Worm (Caenorhabditis elegans) whole organism, young adult: ENCODE results near the gene srd-46.
A peak's percentile ranks its signal among the peaks of the same experiment; 100 is the strongest.

ENCODE experiments used
- F22D6.2 ChIP-seq: sonication (generic microtip); optimal IDR thresholded peaks from 2 replicates; lab custom pipeline; 2016; ENCODE audit warnings: mild to moderate bottlenecking, missing genetic modification characterization, missing compliant biosample characterization
- F33H1.4 ChIP-seq: fragments of 200-800 bp; sonication (Bioruptor generic); IDR thresholded peaks from 2 replicates; pipeline ENCODE4 v1.3.6; 2022; ENCODE audit warnings: missing genetic modification reagents, missing genetic modification characterization, missing compliant biosample characterization
- F37B4.10 ChIP-seq: fragments of 200-800 bp; sonication (Bioruptor generic); IDR thresholded peaks from 2 replicates; pipeline ENCODE4 v1.3.6; 2022; ENCODE audit warnings: missing genetic modification characterization, missing compliant biosample characterization
- T07F8.4 ChIP-seq: sonication (generic microtip); optimal IDR thresholded peaks from 2 replicates; lab custom pipeline; 2016; ENCODE audit warnings: mild to moderate bottlenecking, missing genetic modification characterization, moderate library complexity, missing compliant biosample characterization
- T26A5.8 ChIP-seq: sonication (generic microtip); optimal IDR thresholded peaks from 2 replicates; lab custom pipeline; 2016; ENCODE audit warnings: missing genetic modification characterization, missing compliant biosample characterization
- Y53F4B.3 ChIP-seq: fragments of 200-800 bp; sonication (Bioruptor generic); IDR thresholded peaks from 2 replicates; pipeline ENCODE4 v1.3.6; 2022; ENCODE audit warnings: missing genetic modification reagents, missing genetic modification characterization, missing compliant biosample characterization
- ama-1 ChIP-seq, 3 experiments: fragments of 150-350 bp in 1 of 3; sonication (generic microtip) in 2 of 3; optimal IDR thresholded peaks; 2 replicates each; lab custom pipeline; 2014 to 2018; ENCODE audit warnings: missing biosample characterization in 2 of 3, missing genetic modification characterization in 2 of 3, missing genetic modification reagents in 2 of 3
- aptf-2 ChIP-seq: fragments of 200-800 bp; sonication (Bioruptor generic); conservative IDR thresholded peaks from 2 replicates; pipeline ENCODE4 v1.3.6; 2022; ENCODE audit warnings: missing genetic modification reagents, missing genetic modification characterization, missing compliant biosample characterization
- athp-1 ChIP-seq: sonication (generic microtip); optimal IDR thresholded peaks from 2 replicates; lab custom pipeline; 2017; ENCODE audit warnings: mild to moderate bottlenecking, missing genetic modification characterization, missing compliant biosample characterization
- attf-3 ChIP-seq: fragments of 200-800 bp; sonication (Bioruptor generic); conservative IDR thresholded peaks from 2 replicates; pipeline ENCODE4 v1.3.6; 2022; ENCODE audit warnings: missing genetic modification reagents, missing genetic modification characterization, missing compliant biosample characterization
- bed-2 ChIP-seq: fragments of 200-800 bp; sonication (Bioruptor generic); IDR thresholded peaks from 2 replicates; pipeline ENCODE4 v1.3.6; 2022; ENCODE audit warnings: missing genetic modification reagents, missing genetic modification characterization, missing compliant biosample characterization
- cebp-1 ChIP-seq, 2 experiments: fragments of 200-800 bp in 1 of 2; sonication (Bioruptor generic) in 1 of 2; sonication (generic microtip) in 1 of 2; IDR thresholded peaks in 1 of 2; optimal IDR thresholded peaks in 1 of 2; 2 replicates each; pipeline versions ENCODE4 v1.3.6 to Lab custom; 2017 to 2022; ENCODE audit warnings: missing compliant biosample characterization in 2 of 2, missing genetic modification characterization in 2 of 2, mild to moderate bottlenecking in 1 of 2, missing genetic modification reagents in 1 of 2, moderate library complexity in 1 of 2
- die-1 ChIP-seq: sonication (generic microtip); optimal IDR thresholded peaks from 2 replicates; lab custom pipeline; 2016; ENCODE audit warnings: missing genotype, mild to moderate bottlenecking, missing genetic modification characterization, missing compliant biosample characterization
- dox-1 ChIP-seq: fragments of 200-800 bp; sonication (Bioruptor generic); IDR thresholded peaks from 2 replicates; pipeline ENCODE4 v1.3.6; 2022; ENCODE audit warnings: missing genetic modification reagents, missing genetic modification characterization, missing compliant biosample characterization
- dpff-1 ChIP-seq: sonication (generic microtip); optimal IDR thresholded peaks from 2 replicates; lab custom pipeline; 2017; ENCODE audit warnings: mild to moderate bottlenecking, missing genetic modification characterization, missing compliant biosample characterization
- dpl-1 ChIP-seq: fragments of 150-350 bp; optimal IDR thresholded peaks from 2 replicates; lab custom pipeline; 2014; ENCODE audit warnings: missing biosample characterization, missing genetic modification reagents, missing genetic modification characterization
- efl-1 ChIP-seq: fragments of 150-350 bp; optimal IDR thresholded peaks from 2 replicates; lab custom pipeline; 2014; ENCODE audit warnings: missing biosample characterization, missing genetic modification reagents, missing genetic modification characterization
- egl-44 ChIP-seq: fragments of 200-800 bp; sonication (Bioruptor generic); IDR thresholded peaks from 2 replicates; pipeline ENCODE4 v1.3.6; 2022; ENCODE audit warnings: missing genetic modification reagents, missing genetic modification characterization, missing compliant biosample characterization
- ekl-4 ChIP-seq: fragments of 200-800 bp; sonication (Bioruptor generic); IDR thresholded peaks from 2 replicates; pipeline ENCODE4 v1.3.6; 2022; ENCODE audit warnings: missing genetic modification reagents, missing genetic modification characterization, missing compliant biosample characterization
- hmg-20 ChIP-seq: fragments of 200-800 bp; sonication (Bioruptor generic); IDR thresholded peaks from 2 replicates; pipeline ENCODE4 v1.3.6; 2022; ENCODE audit warnings: missing genetic modification reagents, missing genetic modification characterization, missing compliant biosample characterization
- let-526 ChIP-seq: fragments of 200-800 bp; sonication (Bioruptor generic); IDR thresholded peaks from 2 replicates; pipeline ENCODE4 v1.3.6; 2022; ENCODE audit warnings: missing genetic modification reagents, missing genetic modification characterization, missing compliant biosample characterization
- lin-35 ChIP-seq, 3 experiments: fragments of 150-350 bp in 2 of 3; sonication (generic microtip) in 1 of 3; optimal IDR thresholded peaks; 2 replicates each; lab custom pipeline; 2014 to 2018; ENCODE audit warnings: missing biosample characterization in 3 of 3, missing genetic modification characterization in 3 of 3, missing genetic modification reagents in 3 of 3
- lin-54 ChIP-seq: fragments of 200-800 bp; sonication (Bioruptor generic); optimal IDR thresholded peaks from 2 replicates; lab custom pipeline; 2018; ENCODE audit warnings: mild to moderate bottlenecking, missing genetic modification characterization, missing compliant biosample characterization
- lsl-1 ChIP-seq: fragments of 200-800 bp; sonication (Bioruptor generic); optimal IDR thresholded peaks from 2 replicates; lab custom pipeline; 2018; ENCODE audit warnings: mild to moderate bottlenecking, missing genetic modification characterization, moderate library complexity, missing compliant biosample characterization
- madf-3 ChIP-seq: fragments of 200-800 bp; sonication (Bioruptor generic); IDR thresholded peaks from 2 replicates; pipeline ENCODE4 v1.3.6; 2022; ENCODE audit warnings: missing genetic modification reagents, missing genetic modification characterization, missing compliant biosample characterization
- madf-6 ChIP-seq: fragments of 200-800 bp; sonication (Bioruptor generic); IDR thresholded peaks from 2 replicates; pipeline ENCODE4 v1.3.6; 2022; ENCODE audit warnings: missing genetic modification reagents, missing genetic modification characterization, missing compliant biosample characterization
- mcd-1 ChIP-seq: fragments of 200-800 bp; sonication (Bioruptor generic); IDR thresholded peaks from 2 replicates; pipeline ENCODE4 v1.3.6; 2022; ENCODE audit warnings: missing genetic modification reagents, missing genetic modification characterization, missing compliant biosample characterization
- nfya-2 ChIP-seq: fragments of 200-800 bp; sonication (Bioruptor generic); IDR thresholded peaks from 2 replicates; pipeline ENCODE4 v1.3.6; 2022; ENCODE audit warnings: missing genetic modification reagents, missing genetic modification characterization, missing compliant biosample characterization
- nfyb-1 ChIP-seq: fragments of 200-800 bp; sonication (Bioruptor generic); IDR thresholded peaks from 2 replicates; pipeline ENCODE4 v1.3.6; 2022; ENCODE audit warnings: missing genetic modification reagents, missing genetic modification characterization, missing compliant biosample characterization
- nhr-90 ChIP-seq: sonication (generic microtip); optimal IDR thresholded peaks from 2 replicates; lab custom pipeline; 2016; ENCODE audit warnings: missing genotype, mild to moderate bottlenecking, missing genetic modification characterization, missing compliant biosample characterization
- pbrm-1 ChIP-seq: fragments of 200-800 bp; sonication (Bioruptor generic); IDR thresholded peaks from 2 replicates; pipeline ENCODE4 v1.3.6; 2022; ENCODE audit warnings: missing genetic modification reagents, missing genetic modification characterization, missing compliant biosample characterization
- snpc-3.4 ChIP-seq: sonication (generic microtip); optimal IDR thresholded peaks from 2 replicates; lab custom pipeline; 2017; ENCODE audit warnings: missing genetic modification characterization, mild to moderate bottlenecking, missing compliant biosample characterization, antibody characterized with exemption, moderate library complexity, missing genotype, missing genetic modification reagents
- sptf-2 ChIP-seq: fragments of 200-800 bp; sonication (Bioruptor generic); optimal IDR thresholded peaks from 2 replicates; lab custom pipeline; 2018; ENCODE audit warnings: mild to moderate bottlenecking, missing genetic modification characterization, missing compliant biosample characterization
- tbx-9 ChIP-seq: sonication (generic microtip); optimal IDR thresholded peaks from 2 replicates; lab custom pipeline; 2016; ENCODE audit warnings: borderline replicate concordance, missing genetic modification characterization, inconsistent platforms, missing compliant biosample characterization
- xnd-1 ChIP-seq: sonication (generic microtip); optimal IDR thresholded peaks from 2 replicates; lab custom pipeline; 2016; ENCODE audit warnings: missing genotype, missing genetic modification reagents, missing genetic modification characterization, missing compliant biosample characterization
- ztf-26 ChIP-seq: sonication (generic microtip); optimal IDR thresholded peaks from 2 replicates; lab custom pipeline; 2017; ENCODE audit warnings: missing genetic modification characterization, missing compliant biosample characterization
- ztf-3 ChIP-seq: fragments of 200-800 bp; sonication (Bioruptor generic); optimal IDR thresholded peaks from 2 replicates; lab custom pipeline; 2018; ENCODE audit warnings: mild to moderate bottlenecking, missing genetic modification characterization, missing compliant biosample characterization

Gene srd-46

ce11 chrX:12282911-12283310, 49.0 kb upstream of the srd-46 start, which contains the start of gene C04B4.2 (continued):
- TF ChIP-seq die-1 (tag; lab: Kevin White, UChicago) (no peak), ztf-3 (no peak), lin-54 (GFP tag; lab: Kevin White, UChicago) (no peak), ekl-4 (no peak), let-526 (GFP tag; lab: Robert Waterston, UW) (no peak), lin-35 (GFP tag; optimal IDR thresholded peaks at IDR 0.05; lab: Kevin White, UChicago) (no peak), cebp-1 (GFP tag; IDR thresholded peaks at IDR 0.05; lab: Robert Waterston, UW) (no peak), cebp-1 (tag; optimal IDR thresholded peaks at IDR 0.05; lab: Kevin White, UChicago) (no peak), dpff-1 (tag; lab: Kevin White, UChicago) (no peak), madf-3 (GFP tag; lab: Robert Waterston, UW) (no peak), bed-2 (GFP tag; lab: Robert Waterston, UW) (no peak), F22D6.2 (tag; lab: Kevin White, UChicago) (no peak), F37B4.10 (GFP tag; lab: Robert Waterston, UW) (no peak), F33H1.4 (GFP tag; lab: Robert Waterston, UW) (no peak), madf-6 (GFP tag; lab: Robert Waterston, UW) (peak; percentile 83), nhr-90 (tag; lab: Kevin White, UChicago) (no peak), Y53F4B.3 (GFP tag; lab: Robert Waterston, UW) (no peak), athp-1 (tag; lab: Kevin White, UChicago) (no peak), xnd-1 (tag; lab: Kevin White, UChicago) (peak; percentile 51), efl-1 (GFP tag; lab: Kevin White, UChicago) (peak; percentile 78), attf-3 (GFP tag; lab: Robert Waterston, UW) (no peak), dpl-1 (peak; percentile 26), egl-44 (GFP tag; lab: Robert Waterston, UW) (no peak), aptf-2 (GFP tag; lab: Robert Waterston, UW) (peak; percentile 49; the same call in 1 of the 2 replicates), mcd-1 (GFP tag; lab: Robert Waterston, UW) (no peak; the same call in 1 of the 2 replicates), nfyb-1 (GFP tag; lab: Robert Waterston, UW) (no peak), T26A5.8 (no peak), T07F8.4 (tag; lab: Kevin White, UChicago) (no peak), hmg-20 (GFP tag; lab: Robert Waterston, UW) (no peak), nfya-2 (GFP tag; lab: Robert Waterston, UW) (no peak)
- TF ChIP-seq, all 124 proteins: peak for 9

DNA sequence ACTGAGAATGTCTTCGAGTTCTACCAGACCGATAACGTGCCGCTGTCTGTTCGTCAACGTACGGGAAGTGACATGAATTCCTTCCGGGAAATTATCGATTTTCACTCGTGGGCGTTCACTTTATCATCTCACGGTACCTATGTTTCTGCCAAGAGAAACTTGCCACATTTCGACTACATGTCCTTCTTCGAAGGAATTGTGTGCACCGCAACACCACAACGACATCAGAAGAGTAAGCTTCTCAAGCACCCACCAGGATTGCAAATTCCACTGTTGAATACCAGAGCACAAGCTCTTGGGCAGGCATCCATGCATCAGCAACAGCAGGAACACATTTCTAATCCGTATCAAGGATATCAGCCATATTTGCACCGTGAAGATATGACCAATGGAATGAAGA, 47.7 kb upstream of the srd-46 start:
- no peak for TF ChIP-seq lsl-1 (GFP tag; lab: Kevin White, UChicago)
- TF ChIP-seq pbrm-1 (GFP tag; lab: Robert Waterston, UW), result no peak
- TF ChIP-seq sptf-2, result no peak
- TF ChIP-seq die-1 (tag; lab: Kevin White, UChicago), result no peak
- no peak for TF ChIP-seq T07F8.4 (tag; lab: Kevin White, UChicago)
- no peak for TF ChIP-seq ztf-26 (tag; lab: Kevin White, UChicago)
- no peak for TF ChIP-seq lin-35 (GFP tag; optimal IDR thresholded peaks at IDR 0.05; lab: Kevin White, UChicago)
- no peak for TF ChIP-seq snpc-3.4 (tag; lab: Kevin White, UChicago)
- no peak for TF ChIP-seq ama-1 (optimal IDR thresholded peaks at IDR 0.05; lab: Kevin White, UChicago)
- no peak for TF ChIP-seq ama-1 (GFP tag; optimal IDR thresholded peaks at IDR 0.05; lab: Kevin White, UChicago)
- no peak for TF ChIP-seq tbx-9 (tag; lab: Kevin White, UChicago)
- no peak for TF ChIP-seq dox-1 (GFP tag; lab: Robert Waterston, UW)
- TF ChIP-seq, all 124 proteins: peak for 0
